Worm (Caenorhabditis elegans) whole organism, L2 larva: Measurements from ENCODE around the gene F35F10.5.

ENCODE experiments used
- C34F6.9 ChIP-seq: fragments of 150-350 bp; optimal IDR thresholded peaks from 2 replicates; lab custom pipeline; 2014; ENCODE audit warnings: missing biosample characterization, missing genetic modification characterization
- F13H6.1 ChIP-seq: sonication (generic microtip); optimal IDR thresholded peaks from 2 replicates; lab custom pipeline; 2016; ENCODE audit warnings: missing genetic modification characterization, missing compliant biosample characterization
- R02D3.7 ChIP-seq: fragments of 150-350 bp; optimal IDR thresholded peaks from 2 replicates; lab custom pipeline; 2014; ENCODE audit warnings: missing biosample characterization, missing genetic modification characterization
- Y55F3AM.14 ChIP-seq: fragments of 200-800 bp; sonication (Bioruptor generic); optimal IDR thresholded peaks from 2 replicates; lab custom pipeline; 2018; ENCODE audit warnings: mild to moderate bottlenecking, missing genetic modification characterization, missing compliant biosample characterization
- ZK546.5 ChIP-seq: sonication (generic microtip); optimal IDR thresholded peaks from 2 replicates; lab custom pipeline; 2017; ENCODE audit warnings: missing biosample characterization, missing genetic modification characterization
- blmp-1 ChIP-seq: sonication (generic microtip); optimal IDR thresholded peaks from 2 replicates; lab custom pipeline; 2017; ENCODE audit warnings: missing genetic modification characterization, mild to moderate bottlenecking, missing compliant biosample characterization, antibody characterized with exemption, moderate library complexity; ENCODE audit not compliant: insufficient read depth
- crh-2 ChIP-seq: sonication (generic microtip); optimal IDR thresholded peaks from 2 replicates; lab custom pipeline; 2017; ENCODE audit warnings: missing biosample characterization, missing genetic modification characterization
- dmd-4 ChIP-seq: sonication (generic microtip); optimal IDR thresholded peaks from 2 replicates; lab custom pipeline; 2017; ENCODE audit warnings: missing biosample characterization, missing genetic modification characterization
- egl-27 ChIP-seq: sonication (generic microtip); optimal IDR thresholded peaks from 3 replicates; lab custom pipeline; 2017; ENCODE audit warnings: missing biosample characterization, missing genetic modification reagents, missing genetic modification characterization
- elt-3 ChIP-seq: sonication (generic microtip); optimal IDR thresholded peaks from 2 replicates; lab custom pipeline; 2017; ENCODE audit warnings: missing biosample characterization, missing genetic modification characterization
- fos-1 ChIP-seq: fragments of 150-350 bp; optimal IDR thresholded peaks from 2 replicates; lab custom pipeline; 2014; ENCODE audit warnings: missing biosample characterization, missing genetic modification characterization
- lin-39 ChIP-seq: fragments of 150-350 bp; optimal IDR thresholded peaks from 2 replicates; lab custom pipeline; 2014; ENCODE audit warnings: missing biosample characterization, missing genetic modification reagents, missing genetic modification characterization
- lsy-2 ChIP-seq, 2 experiments: fragments of 150-350 bp in 1 of 2; sonication (generic microtip) in 1 of 2; optimal IDR thresholded peaks; 2 replicates each; lab custom pipeline; 2014 to 2017; ENCODE audit warnings: missing biosample characterization in 2 of 2, missing genetic modification characterization in 2 of 2
- mab-5 ChIP-seq: fragments of 150-350 bp; optimal IDR thresholded peaks from 2 replicates; lab custom pipeline; 2014; ENCODE audit warnings: missing biosample characterization, missing genetic modification characterization
- mbf-1 ChIP-seq: sonication (generic microtip); optimal IDR thresholded peaks from 2 replicates; lab custom pipeline; 2017; ENCODE audit warnings: missing biosample characterization, missing genetic modification characterization
- mdl-1 ChIP-seq, 2 experiments: fragments of 150-350 bp in 1 of 2; sonication (generic microtip) in 1 of 2; optimal IDR thresholded peaks; 2 replicates each; lab custom pipeline; 2017; ENCODE audit warnings: missing biosample characterization in 2 of 2, missing genetic modification characterization in 2 of 2
- nhr-11 ChIP-seq: fragments of 150-350 bp; optimal IDR thresholded peaks from 2 replicates; lab custom pipeline; 2014; ENCODE audit warnings: missing biosample characterization, missing genetic modification characterization
- nhr-12 ChIP-seq: fragments of 150-350 bp; optimal IDR thresholded peaks from 2 replicates; lab custom pipeline; 2014; ENCODE audit warnings: missing biosample characterization, missing genetic modification characterization
- nhr-23 ChIP-seq: fragments of 150-350 bp; optimal IDR thresholded peaks from 2 replicates; lab custom pipeline; 2014; ENCODE audit warnings: missing biosample characterization, missing genetic modification reagents, missing genetic modification characterization
- nhr-6 ChIP-seq: fragments of 150-350 bp; optimal IDR thresholded peaks from 2 replicates; lab custom pipeline; 2014; ENCODE audit warnings: missing biosample characterization, missing genetic modification characterization
- sem-4 ChIP-seq: fragments of 150-350 bp; optimal IDR thresholded peaks from 2 replicates; lab custom pipeline; 2014; ENCODE audit warnings: missing biosample characterization, missing genetic modification reagents, missing genetic modification characterization
- sma-3 ChIP-seq: sonication (generic microtip); optimal IDR thresholded peaks from 2 replicates; lab custom pipeline; 2016; ENCODE audit warnings: missing genetic modification reagents, missing genetic modification characterization, missing compliant biosample characterization
- snpc-4 ChIP-seq: fragments of 150-350 bp; optimal IDR thresholded peaks from 2 replicates; lab custom pipeline; 2014; ENCODE audit warnings: missing biosample characterization, missing genetic modification characterization
- unc-62 ChIP-seq: fragments of 150-350 bp; optimal IDR thresholded peaks from 2 replicates; lab custom pipeline; 2014; ENCODE audit warnings: missing biosample characterization, missing genetic modification reagents, missing genetic modification characterization
- zag-1 ChIP-seq: fragments of 150-350 bp; optimal IDR thresholded peaks from 2 replicates; lab custom pipeline; 2014; ENCODE audit warnings: missing biosample characterization, missing genetic modification characterization
- ztf-1 ChIP-seq: fragments of 200-800 bp; sonication (Bioruptor generic); conservative IDR thresholded peaks from 2 replicates; pipeline ENCODE4 v1.3.6; 2022; ENCODE audit warnings: missing genetic modification characterization, missing compliant biosample characterization
- ztf-4 ChIP-seq: fragments of 150-350 bp; optimal IDR thresholded peaks from 2 replicates; lab custom pipeline; 2014; ENCODE audit warnings: missing biosample characterization, missing genetic modification characterization

The F35F10.5 gene

ce11 chrV:3332023-3332422, 47.3 kb downstream of the F35F10.5 start, which contains the start of gene C17B7.9:
Gene C17B7.9, minus strand, starts transcription at chrV:3332123.
- no peak for TF ChIP-seq blmp-1 (tag; lab: Kevin White, UChicago)
- TF ChIP-seq nhr-23, result no peak
- TF ChIP-seq zag-1 (tag; lab: Kevin White, UChicago), result no peak
- no peak for TF ChIP-seq mdl-1 (tag; optimal IDR thresholded peaks at IDR 0.05; lab: Kevin White, UChicago)
- no peak for TF ChIP-seq mab-5 (tag; lab: Kevin White, UChicago)
- no peak for TF ChIP-seq nhr-11
- TF ChIP-seq elt-3 (tag; lab: Kevin White, UChicago), result no peak
- no peak for TF ChIP-seq R02D3.7
- TF ChIP-seq sma-3 (GFP tag; lab: Kevin White, UChicago), result no peak
- no peak for TF ChIP-seq fos-1 (tag; lab: Kevin White, UChicago)
- no peak for TF ChIP-seq F13H6.1

ce11 chrV:3333334-3333733, 48.6 kb downstream of the F35F10.5 start, which contains the start of gene C17B7.5:
Gene C17B7.5, plus strand, starts transcription at chrV:3333634.
- TF ChIP-seq snpc-4 (tag; lab: Kevin White, UChicago), result no peak
- TF ChIP-seq mbf-1, result no peak
- TF ChIP-seq nhr-6, result no peak
- TF ChIP-seq C34F6.9 (tag; lab: Kevin White, UChicago), result no peak
- no peak for TF ChIP-seq nhr-23
- no peak for TF ChIP-seq lsy-2 (tag; optimal IDR thresholded peaks at IDR 0.05; lab: Kevin White, UChicago)
- no peak for TF ChIP-seq lin-39 (tag; lab: Kevin White, UChicago)
- no peak for TF ChIP-seq R02D3.7
- TF ChIP-seq Y55F3AM.14 (GFP tag; lab: Kevin White, UChicago), result no peak
- no peak for TF ChIP-seq sem-4 (tag; lab: Kevin White, UChicago)
- no peak for TF ChIP-seq dmd-4 (tag; lab: Kevin White, UChicago)
- no peak for TF ChIP-seq ztf-4 (tag; lab: Kevin White, UChicago)
- TF ChIP-seq mab-5 (tag; lab: Kevin White, UChicago), result no peak
- no peak for TF ChIP-seq ztf-1 (GFP tag; lab: Robert Waterston, UW)
- no peak for TF ChIP-seq egl-27 (tag; lab: Kevin White, UChicago)
- TF ChIP-seq unc-62 (GFP tag; lab: Kevin White, UChicago), result no peak
- TF ChIP-seq crh-2 (tag; lab: Kevin White, UChicago), result no peak
- no peak for TF ChIP-seq F13H6.1
- TF ChIP-seq nhr-12 (tag; lab: Kevin White, UChicago), result no peak
- TF ChIP-seq ZK546.5 (tag; lab: Kevin White, UChicago), result no peak
